Fruit fly (Drosophila melanogaster): ENCODE results near the gene Kdsr.

- TF ChIP-seq lz (GFP tag; optimal IDR thresholded peaks at IDR 0.05) (no peak), Lpt (GFP tag; optimal IDR thresholded peaks at IDR 0.05) (no peak), Hr38 (GFP tag; optimal IDR thresholded peaks at IDR 0.05) (no peak), Sox102F (GFP tag; optimal IDR thresholded peaks at IDR 0.05) (peak; percentile 23), CG11902 (GFP tag; optimal IDR thresholded peaks at IDR 0.05) (no peak), fkh (GFP tag; optimal IDR thresholded peaks at IDR 0.05) (peak; percentile 90), CG32006 (GFP tag; optimal IDR thresholded peaks at IDR 0.05) (no peak), CG8319 (GFP tag; optimal IDR thresholded peaks at IDR 0.05) (no peak), CG8632 (GFP tag; optimal IDR thresholded peaks at IDR 0.05) (no peak), CG11762 (GFP tag; optimal IDR thresholded peaks at IDR 0.05; ENCODE audit: insufficient read depth) (no peak)
These were observed 18.9 kb upstream of the Kdsr start, which contains the start of gene CG11892 for dm6 chr3R:25281165-25281564.

Measured in whole organism, prepupa.